Worm (Caenorhabditis elegans) whole organism, early embryonic: Measurements from ENCODE around the gene uaf-2.
"Not testable (repeated sequence)": the region's sequence is repeated elsewhere in the genome, so short reads cannot be mapped to it uniquely, and the experiment has no call there.

Experiments
- B0310.2 ChIP-seq: sonication (generic microtip); optimal IDR thresholded peaks from 2 replicates; lab custom pipeline; 2016; ENCODE audit warnings: mild to moderate bottlenecking, missing genetic modification characterization, missing compliant biosample characterization
- F13C5.2 ChIP-seq: sonication (generic microtip); optimal IDR thresholded peaks from 2 replicates; lab custom pipeline; 2017; ENCODE audit warnings: mild to moderate bottlenecking, missing genetic modification characterization, inconsistent platforms, missing compliant biosample characterization
- aly-1 ChIP-seq: sonication (generic microtip); optimal IDR thresholded peaks from 2 replicates; lab custom pipeline; 2016; ENCODE audit warnings: missing genetic modification characterization, missing compliant biosample characterization
- ama-1 ChIP-seq: fragments of 150-350 bp; optimal IDR thresholded peaks from 2 replicates; lab custom pipeline; 2014
- ceh-13 ChIP-seq: fragments of 200-800 bp; sonication (Bioruptor generic); optimal IDR thresholded peaks from 2 replicates; lab custom pipeline; 2018; ENCODE audit warnings: mild to moderate bottlenecking, missing genetic modification characterization, missing compliant biosample characterization
- ceh-36 ChIP-seq: sonication (generic microtip); optimal IDR thresholded peaks from 2 replicates; lab custom pipeline; 2016; ENCODE audit warnings: missing genetic modification characterization, inconsistent platforms, missing compliant biosample characterization
- ets-7 ChIP-seq: sonication (generic microtip); optimal IDR thresholded peaks from 2 replicates; lab custom pipeline; 2016; ENCODE audit warnings: missing genotype, missing genetic modification characterization, missing compliant biosample characterization
- flt-1 ChIP-seq: fragments of 200-800 bp; sonication (Bioruptor generic); IDR thresholded peaks from 2 replicates; pipeline ENCODE4 v1.3.6; 2022; ENCODE audit warnings: missing genetic modification characterization, missing compliant biosample characterization
- hmbx-1 ChIP-seq: sonication (generic microtip); optimal IDR thresholded peaks from 2 replicates; lab custom pipeline; 2016; ENCODE audit warnings: mild to moderate bottlenecking, missing genetic modification characterization, missing compliant biosample characterization
- hmg-4 ChIP-seq: fragments of 200-800 bp; sonication (Bioruptor generic); optimal IDR thresholded peaks from 2 replicates; lab custom pipeline; 2018; ENCODE audit warnings: mild to moderate bottlenecking, missing genetic modification characterization, missing compliant biosample characterization
- hnd-1 ChIP-seq: sonication (generic microtip); optimal IDR thresholded peaks from 2 replicates; lab custom pipeline; 2016; ENCODE audit warnings: missing genetic modification characterization, missing compliant biosample characterization
- pes-1 ChIP-seq: fragments of 200-800 bp; sonication (Bioruptor generic); IDR thresholded peaks from 2 replicates; pipeline ENCODE4 v1.3.6; 2022; ENCODE audit warnings: missing genetic modification reagents, missing genetic modification characterization, missing compliant biosample characterization
- scrt-1 ChIP-seq: fragments of 200-800 bp; sonication (Bioruptor generic); IDR thresholded peaks from 2 replicates; pipeline ENCODE4 v1.3.6; 2022; ENCODE audit warnings: missing genetic modification characterization, missing compliant biosample characterization
- sea-1 ChIP-seq: fragments of 200-800 bp; sonication (Bioruptor generic); conservative IDR thresholded peaks from 2 replicates; pipeline ENCODE4 v1.3.6; 2022; ENCODE audit warnings: missing genetic modification characterization, missing compliant biosample characterization
- tbx-11 ChIP-seq: fragments of 200-800 bp; sonication (Bioruptor generic); IDR thresholded peaks from 2 replicates; pipeline ENCODE4 v1.3.6; 2022; ENCODE audit warnings: missing genetic modification characterization, missing compliant biosample characterization
- tbx-37 ChIP-seq: fragments of 200-800 bp; sonication (Bioruptor generic); conservative IDR thresholded peaks from 2 replicates; pipeline ENCODE4 v1.3.6; 2022; ENCODE audit warnings: missing genetic modification reagents, missing genetic modification characterization, missing compliant biosample characterization
- tra-4 ChIP-seq: sonication (generic microtip); optimal IDR thresholded peaks from 2 replicates; lab custom pipeline; 2017; ENCODE audit warnings: missing genetic modification characterization, missing compliant biosample characterization

Gene uaf-2

DNA sequence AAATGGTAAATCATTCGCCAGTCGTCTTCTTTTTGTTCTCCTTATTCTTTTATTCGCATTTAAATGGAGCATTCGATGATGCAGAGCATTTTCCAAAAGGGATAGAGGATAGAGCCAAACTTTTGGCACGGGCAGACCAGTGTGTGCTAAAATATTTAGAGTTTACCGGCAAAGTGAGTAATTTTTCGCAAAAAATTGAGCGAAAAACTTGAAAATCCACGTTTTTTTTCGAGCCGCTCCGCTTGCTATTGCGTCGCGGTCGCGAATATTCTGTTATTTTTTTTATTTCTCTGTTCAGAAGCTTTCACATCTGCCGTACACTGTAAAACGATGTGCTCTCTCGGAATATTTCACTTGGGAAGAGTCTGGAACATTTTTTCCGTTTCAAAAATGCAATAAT, 29.7 kb downstream of the uaf-2 start, which contains the start of gene Y116A8C.43:
TSS of gene Y116A8C.43 (plus strand) at position 3 of the 400 bp plus-strand sequence.
- TF ChIP-seq ama-1 (lab: Kevin White, UChicago) (peak; percentile 64), tbx-11 (GFP tag; lab: Robert Waterston, UW) (no peak)

DNA sequence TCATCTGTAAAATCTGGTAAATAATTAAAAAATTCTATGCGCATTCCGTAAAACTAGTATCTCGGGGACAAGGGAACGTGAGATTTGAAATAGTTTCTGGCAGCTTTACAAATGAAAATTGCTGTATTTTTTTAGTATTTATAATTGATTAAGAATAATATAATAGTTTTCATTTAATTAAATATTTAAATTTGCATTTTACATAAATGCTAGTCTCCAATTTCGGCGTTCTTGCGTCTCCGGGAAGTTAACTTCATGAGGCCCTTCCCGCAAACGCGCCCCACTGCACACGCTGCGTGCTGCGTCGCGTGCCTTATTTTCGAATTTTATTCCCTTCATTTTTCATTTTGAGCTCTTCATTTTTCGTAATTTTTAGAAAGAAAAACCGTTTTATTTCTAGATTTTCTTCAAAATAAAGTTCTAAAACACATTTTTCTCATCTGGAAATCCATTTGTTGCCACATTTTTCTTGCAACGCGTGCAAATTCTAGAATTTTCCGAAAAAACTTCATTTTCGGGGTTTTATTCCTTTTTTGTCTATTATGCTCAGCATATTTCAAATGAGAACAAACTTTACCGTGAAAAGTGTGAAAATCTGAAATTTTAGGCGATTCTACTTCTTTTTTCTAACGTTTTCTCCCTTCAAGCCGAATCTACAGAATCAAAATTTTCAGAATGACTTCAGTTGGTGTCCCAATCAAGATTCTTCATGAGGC, 31.0 kb downstream of the uaf-2 start, which contains the start of the genes snx-13 and snr-1:
TSS of gene snx-13 (minus strand) at position 55 of the 716 bp plus-strand sequence.
TSS of gene snr-1 (plus strand) at position 666 of the 716 bp plus-strand sequence.
- TF ChIP-seq pes-1 (peak; percentile 88), aly-1 (tag; lab: Kevin White, UChicago) (no peak), tbx-11 (GFP tag; lab: Robert Waterston, UW) (peak; percentile 75), ceh-13 (GFP tag; lab: Kevin White, UChicago) (peak; percentile 88), ets-7 (peak; percentile 16), scrt-1 (GFP tag; lab: Robert Waterston, UW) (peak; percentile 72), flt-1 (GFP tag; lab: Robert Waterston, UW) (0 out of 2 replicates have a peak, but pooled peaks have one; percentile 49), tra-4 (tag; lab: Kevin White, UChicago) (peak; percentile 63), ama-1 (lab: Kevin White, UChicago) (no peak), B0310.2 (tag; lab: Kevin White, UChicago) (peak; percentile 86), hmg-4 (GFP tag; lab: Kevin White, UChicago) (peak; percentile 87), hmbx-1 (tag; lab: Kevin White, UChicago) (peak; percentile 90), hnd-1 (peak; percentile 73), tbx-37 (GFP tag; lab: Robert Waterston, UW) (peak; percentile 71), F13C5.2 (tag; lab: Kevin White, UChicago) (peak; percentile 84), ceh-36 (peak; percentile 61), sea-1 (GFP tag; lab: Robert Waterston, UW) (peak; percentile 79)

DNA sequence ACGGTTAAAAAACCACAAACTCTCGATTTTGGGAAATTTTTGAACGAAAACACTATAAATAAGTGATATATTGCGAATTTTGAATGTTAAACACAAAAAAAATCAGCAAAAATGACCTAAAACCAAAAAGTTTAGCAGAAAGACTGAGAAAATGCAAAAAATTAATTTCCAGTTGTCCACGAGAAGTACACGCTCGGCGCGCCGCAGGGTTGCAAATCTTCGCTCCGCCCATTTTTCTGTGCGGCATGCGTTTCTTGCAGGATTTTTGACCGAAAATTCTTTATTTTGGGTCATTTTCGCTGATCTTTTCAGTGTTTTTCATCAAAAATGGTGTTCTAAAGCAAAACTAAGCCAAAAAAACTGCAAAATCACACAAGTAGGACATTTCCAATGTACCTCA, 33.7 kb downstream of the uaf-2 start:
- TF ChIP-seq hnd-1, result no peak
- no peak for TF ChIP-seq tbx-37 (GFP tag; lab: Robert Waterston, UW)

DNA sequence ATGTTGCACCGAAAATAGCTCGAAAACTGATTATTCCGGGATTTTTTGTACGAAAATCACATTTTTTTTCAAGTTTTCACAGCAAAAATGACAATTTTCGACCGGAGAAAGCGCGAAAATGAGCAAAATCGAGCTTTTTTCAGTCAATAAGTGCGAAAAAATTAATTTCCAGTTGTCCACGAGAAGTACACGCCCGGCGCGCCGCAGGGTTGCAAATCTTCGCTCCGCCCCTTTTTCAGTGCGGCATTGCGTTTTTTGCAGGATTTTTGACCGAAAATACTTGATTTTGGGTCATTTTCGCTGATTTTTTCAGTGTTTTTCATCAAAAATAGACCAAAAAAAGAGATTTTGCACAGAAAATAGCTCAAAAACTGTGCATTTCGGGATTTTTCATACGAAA, 34.2 kb downstream of the uaf-2 start:
- TF ChIP-seq scrt-1 (GFP tag; lab: Robert Waterston, UW) (no peak), ets-7 (no peak), F13C5.2 (tag; lab: Kevin White, UChicago) (no peak), flt-1 (GFP tag; lab: Robert Waterston, UW) (no peak), tra-4 (tag; lab: Kevin White, UChicago) (no peak), sea-1 (GFP tag; lab: Robert Waterston, UW) (no peak)

DNA sequence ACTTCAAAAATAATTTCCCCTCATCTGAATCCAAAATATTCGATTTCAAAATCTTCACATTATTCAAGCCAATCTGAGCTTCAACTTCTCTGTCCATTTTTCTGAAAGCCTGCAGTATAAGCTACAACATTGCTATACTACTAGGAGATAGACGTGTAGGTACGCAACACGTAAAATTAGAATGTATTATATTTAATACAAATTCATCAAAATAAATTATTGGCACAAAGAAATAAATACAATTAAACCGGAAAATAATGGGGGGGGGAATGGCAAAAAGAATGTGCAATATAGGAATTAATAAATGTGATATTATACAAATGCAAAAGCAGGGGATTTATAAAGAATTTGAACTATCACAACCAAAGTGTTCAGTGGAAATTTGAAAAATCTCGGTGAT, 39.9 kb downstream of the uaf-2 start, which contains the start of gene Y116A8C.25:
TSS of gene Y116A8C.25 (minus strand) at position 101 of the 400 bp plus-strand sequence.
- no peak for TF ChIP-seq flt-1 (GFP tag; lab: Robert Waterston, UW)
- no peak for TF ChIP-seq F13C5.2 (tag; lab: Kevin White, UChicago)
- TF ChIP-seq tbx-11 (GFP tag; lab: Robert Waterston, UW), result no peak
- TF ChIP-seq sea-1 (GFP tag; lab: Robert Waterston, UW), result no peak

- TF ChIP-seq pes-1, result 0 out of 2 replicates have a peak, but pooled peaks have one; percentile 33
Observed at ce11 chrIV:17076000-17076399, 42.6 kb downstream of the uaf-2 start.

DNA sequence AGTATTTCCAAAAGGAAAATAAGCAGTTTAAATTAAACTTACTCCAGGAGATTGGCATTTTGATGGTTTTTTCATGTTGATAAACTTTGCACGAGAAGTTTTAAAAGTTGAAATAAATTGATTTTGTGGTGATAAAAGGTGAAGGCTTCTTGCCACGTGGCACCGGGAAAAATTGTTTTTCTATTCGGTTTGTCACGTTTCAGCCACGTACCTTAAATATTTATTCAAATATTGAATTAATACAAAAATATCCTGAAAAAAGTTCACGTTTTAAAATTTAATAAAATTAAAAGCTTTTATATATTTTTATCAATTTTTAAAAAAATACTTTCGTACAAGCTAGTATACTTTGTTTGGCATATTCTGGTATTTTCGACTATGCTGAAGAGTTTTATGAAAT, 47.8 kb downstream of the uaf-2 start, which contains the start of gene Y116A8C.24:
TSS of gene Y116A8C.24 (minus strand) at position 101 of the 400 bp plus-strand sequence.
- TF ChIP-seq hmg-4 (GFP tag; lab: Kevin White, UChicago); ceh-13 (GFP tag; lab: Kevin White, UChicago); tbx-11 (GFP tag; lab: Robert Waterston, UW): not testable (repeated sequence)
